Worm (Caenorhabditis elegans): ENCODE data around the gene dars-1.

DNA sequence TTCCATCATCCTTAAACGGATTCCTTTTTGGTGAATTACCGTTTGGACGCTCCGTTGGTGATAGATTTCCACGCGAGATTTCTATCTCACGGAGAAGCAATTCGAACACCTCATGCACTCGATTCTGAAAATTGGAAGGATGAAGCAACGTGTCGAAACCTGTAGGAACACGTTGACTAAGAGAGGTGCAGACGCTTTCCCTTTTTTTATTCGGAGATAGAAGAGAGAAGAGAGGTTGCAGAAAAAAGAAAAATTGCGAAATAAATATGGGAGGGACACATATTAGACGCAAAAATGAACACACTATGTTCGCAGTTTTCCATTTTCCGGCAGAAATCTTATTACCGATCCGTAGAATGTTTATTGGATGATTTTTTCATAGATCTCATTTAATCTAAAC, 36.3 kb downstream of the dars-1 start:
- TF ChIP-seq elt-3 (tag; optimal IDR thresholded peaks at IDR 0.05) (no peak), nhr-25 (tag; optimal IDR thresholded peaks at IDR 0.05) (no peak)
